Fruit fly (Drosophila melanogaster) whole organism, embryonic: ENCODE measurements around the gene CG15221.

Experiments used
- Ada2b ChIP-seq: fragments of 200-800 bp; sonication (Bioruptor generic); IDR thresholded peaks from 2 replicates; pipeline ENCODE4 v1.3.6; 2022; ENCODE audit warnings: missing biosample characterization, missing genetic modification characterization
- Adf1 ChIP-seq: fragments of 200-800 bp; sonication (Bioruptor generic); IDR thresholded peaks from 2 replicates; pipeline ENCODE4 v1.3.6; 2022; ENCODE audit warnings: missing biosample characterization, missing genetic modification characterization
- Blimp-1 ChIP-seq: fragments of 200-800 bp; sonication (Bioruptor generic); optimal IDR thresholded peaks from 3 replicates; lab custom pipeline; 2018; ENCODE audit warnings: missing biosample characterization, missing genetic modification characterization, mild to moderate bottlenecking, moderate library complexity, missing genetic modification reagents
- CG10147 ChIP-seq: fragments of 200-800 bp; sonication (Bioruptor generic); optimal IDR thresholded peaks from 2 replicates; lab custom pipeline; 2019; ENCODE audit warnings: missing biosample characterization, mild to moderate bottlenecking, missing genetic modification characterization, moderate library complexity
- CG1024 ChIP-seq: fragments of 200-800 bp; sonication (Bioruptor generic); IDR thresholded peaks from 2 replicates; pipeline ENCODE4 v1.3.6; 2022; ENCODE audit warnings: missing biosample characterization, missing genetic modification characterization
- CG10321 ChIP-seq: fragments of 200-800 bp; sonication (Bioruptor generic); IDR thresholded peaks from 2 replicates; pipeline ENCODE4 v1.3.6; 2022; ENCODE audit warnings: missing biosample characterization, missing genetic modification characterization
- CG10462 ChIP-seq: fragments of 200-800 bp; sonication (Bioruptor generic); optimal IDR thresholded peaks from 2 replicates; lab custom pipeline; 2016; ENCODE audit warnings: missing biosample characterization, missing genetic modification characterization
- CG10543 ChIP-seq: fragments of 200-800 bp; sonication (Bioruptor generic); optimal IDR thresholded peaks from 3 replicates; lab custom pipeline; 2017; ENCODE audit warnings: missing biosample characterization, mild to moderate bottlenecking, missing genetic modification characterization, moderate library complexity
- CG11085 ChIP-seq: fragments of 200-800 bp; sonication (Bioruptor generic); IDR thresholded peaks from 2 replicates; pipeline ENCODE4 v1.3.6; 2022; ENCODE audit warnings: missing biosample characterization, missing genetic modification characterization
- CG11723 ChIP-seq: fragments of 200-800 bp; sonication (Bioruptor generic); optimal IDR thresholded peaks from 2 replicates; lab custom pipeline; 2017; ENCODE audit warnings: missing biosample characterization, mild to moderate bottlenecking, missing genetic modification characterization
- CG13296 ChIP-seq: fragments of 200-800 bp; sonication (Bioruptor generic); optimal IDR thresholded peaks from 3 replicates; lab custom pipeline; 2018; ENCODE audit warnings: missing biosample characterization, mild to moderate bottlenecking, missing genetic modification characterization
- CG13775 ChIP-seq: fragments of 200-800 bp; sonication (Bioruptor generic); optimal IDR thresholded peaks from 3 replicates; lab custom pipeline; 2017; ENCODE audit warnings: missing biosample characterization, mild to moderate bottlenecking, missing genetic modification characterization
- CG1603 ChIP-seq: fragments of 200-800 bp; sonication (Bioruptor generic); optimal IDR thresholded peaks from 2 replicates; lab custom pipeline; 2019; ENCODE audit warnings: missing biosample characterization, mild to moderate bottlenecking, missing genetic modification characterization, moderate library complexity
- CG1647 ChIP-seq: fragments of 200-800 bp; sonication (Bioruptor generic); optimal IDR thresholded peaks from 3 replicates; lab custom pipeline; 2016; ENCODE audit warnings: missing biosample characterization, missing genetic modification characterization
- CG16815 ChIP-seq: fragments of 200-800 bp; sonication (Bioruptor generic); optimal IDR thresholded peaks from 3 replicates; lab custom pipeline; 2017; ENCODE audit warnings: missing biosample characterization, mild to moderate bottlenecking, missing genetic modification characterization
- CG17829 ChIP-seq: fragments of 200-800 bp; optimal IDR thresholded peaks from 2 replicates; lab custom pipeline; 2019; ENCODE audit warnings: missing biosample characterization, mild to moderate bottlenecking, missing genetic modification characterization, moderate library complexity
- CG2678 ChIP-seq: fragments of 200-800 bp; sonication (Bioruptor generic); optimal IDR thresholded peaks from 3 replicates; lab custom pipeline; 2019; ENCODE audit warnings: missing biosample characterization, mild to moderate bottlenecking, missing genetic modification characterization, moderate library complexity
- CG2875 ChIP-seq: fragments of 200-800 bp; sonication (Bioruptor generic); optimal IDR thresholded peaks from 2 replicates; lab custom pipeline; 2017; ENCODE audit warnings: missing biosample characterization, mild to moderate bottlenecking, missing genetic modification characterization, missing genetic modification reagents
- CG30020 ChIP-seq: fragments of 200-800 bp; optimal IDR thresholded peaks from 2 replicates; lab custom pipeline; 2019; ENCODE audit warnings: missing biosample characterization, mild to moderate bottlenecking, missing genetic modification characterization, moderate library complexity
- CG30431 ChIP-seq: fragments of 200-800 bp; sonication (Bioruptor generic); optimal IDR thresholded peaks from 2 replicates; lab custom pipeline; 2017; ENCODE audit warnings: missing biosample characterization, missing genetic modification characterization
- CG32532 ChIP-seq: fragments of 200-800 bp; sonication (Bioruptor generic); IDR thresholded peaks from 2 replicates; pipeline ENCODE4 v1.3.6; 2022; ENCODE audit warnings: missing biosample characterization, missing genetic modification characterization
- CG33557 ChIP-seq: fragments of 200-800 bp; sonication (Bioruptor generic); optimal IDR thresholded peaks from 2 replicates; lab custom pipeline; 2019; ENCODE audit warnings: missing biosample characterization, mild to moderate bottlenecking, missing genetic modification characterization, moderate library complexity
- CG34422 ChIP-seq: fragments of 200-800 bp; sonication (Bioruptor generic); IDR thresholded peaks from 3 replicates; pipeline ENCODE4 v1.3.6; 2022; ENCODE audit warnings: missing biosample characterization, missing genetic modification characterization
- CG4424 ChIP-seq: fragments of 200-800 bp; sonication (Bioruptor generic); optimal IDR thresholded peaks from 3 replicates; lab custom pipeline; 2016; ENCODE audit warnings: missing biosample characterization, missing genetic modification characterization
- CG9727 ChIP-seq: fragments of 200-800 bp; sonication (Bioruptor generic); optimal IDR thresholded peaks from 3 replicates; lab custom pipeline; 2017; ENCODE audit warnings: missing biosample characterization, mild to moderate bottlenecking, missing genetic modification characterization
- Doc2 ChIP-seq: fragments of 200-800 bp; sonication (Bioruptor generic); IDR thresholded peaks from 2 replicates; pipeline ENCODE4 v1.3.6; 2022; ENCODE audit warnings: missing biosample characterization, missing genetic modification characterization
- HLH3B ChIP-seq: fragments of 200-800 bp; sonication (Bioruptor generic); IDR thresholded peaks from 2 replicates; pipeline ENCODE4 v1.3.6; 2022; ENCODE audit warnings: missing biosample characterization, missing genetic modification characterization
- Hmr ChIP-seq: fragments of 200-800 bp; sonication (Bioruptor generic); optimal IDR thresholded peaks from 3 replicates; lab custom pipeline; 2017; ENCODE audit warnings: mild to moderate bottlenecking, missing biosample characterization, missing genetic modification reagents, missing genetic modification characterization
- Hsf ChIP-seq: fragments of 200-800 bp; sonication (Bioruptor generic); optimal IDR thresholded peaks from 3 replicates; lab custom pipeline; 2016; ENCODE audit warnings: missing biosample characterization, missing genetic modification characterization
- Max ChIP-seq: fragments of 200-800 bp; sonication (Bioruptor generic); optimal IDR thresholded peaks from 2 replicates; lab custom pipeline; 2016; ENCODE audit warnings: missing biosample characterization, mild to moderate bottlenecking, missing genetic modification characterization
- Meics ChIP-seq: fragments of 200-800 bp; sonication (Bioruptor generic); optimal IDR thresholded peaks from 2 replicates; lab custom pipeline; 2017; ENCODE audit warnings: missing biosample characterization, mild to moderate bottlenecking, missing genetic modification characterization
- NC2β ChIP-seq: fragments of 200-800 bp; sonication (Bioruptor generic); optimal IDR thresholded peaks from 2 replicates; lab custom pipeline; 2016; ENCODE audit warnings: missing biosample characterization, missing genetic modification characterization
- NFAT ChIP-seq: fragments of 200-800 bp; sonication (Bioruptor generic); IDR thresholded peaks from 2 replicates; pipeline ENCODE4 v1.3.6; 2022; ENCODE audit warnings: missing biosample characterization, missing genetic modification characterization
- Usf ChIP-seq: fragments of 200-800 bp; sonication (Bioruptor generic); optimal IDR thresholded peaks from 2 replicates; lab custom pipeline; 2017; ENCODE audit warnings: missing genotype, missing biosample characterization, missing genetic modification characterization
- Xbp1 ChIP-seq: fragments of 200-800 bp; sonication (Bioruptor generic); optimal IDR thresholded peaks from 3 replicates; lab custom pipeline; 2016; ENCODE audit warnings: missing biosample characterization, mild to moderate bottlenecking, missing genetic modification characterization
- ara ChIP-seq: fragments of 200-800 bp; sonication (Bioruptor generic); IDR thresholded peaks from 2 replicates; pipeline ENCODE4 v1.3.6; 2022; ENCODE audit warnings: missing biosample characterization, missing genetic modification characterization
- ase ChIP-seq: fragments of 200-800 bp; sonication (Bioruptor generic); IDR thresholded peaks from 3 replicates; pipeline ENCODE4 v1.3.6; 2022; ENCODE audit warnings: missing biosample characterization, missing genetic modification characterization
- br ChIP-seq: fragments of >200 bp; optimal IDR thresholded peaks from 2 replicates; lab custom pipeline; 2017
- chif ChIP-seq, 2 experiments: fragments of 200-800 bp; sonication (Bioruptor generic); optimal IDR thresholded peaks; 3 replicates each; lab custom pipeline; 2016; ENCODE audit warnings: missing biosample characterization in 2 of 2, missing genetic modification characterization in 2 of 2
- ftz-f1 ChIP-seq: fragments of 200-800 bp; sonication (Bioruptor generic); optimal IDR thresholded peaks from 2 replicates; lab custom pipeline; 2016; ENCODE audit warnings: missing biosample characterization, missing genetic modification characterization
- jumu ChIP-seq: fragments of 200-800 bp; sonication (Bioruptor generic); optimal IDR thresholded peaks from 3 replicates; lab custom pipeline; 2016; ENCODE audit warnings: missing biosample characterization, missing genetic modification characterization
- lov ChIP-seq, 2 experiments: fragments of 200-800 bp in 1 of 2; fragments of >200 bp in 1 of 2; sonication (Bioruptor generic) in 1 of 2; IDR thresholded peaks in 1 of 2; optimal IDR thresholded peaks in 1 of 2; 2 replicates in 1 of 2; 3 replicates in 1 of 2; pipeline versions ENCODE4 v1.3.6 to Lab custom; 2017 to 2022; ENCODE audit warnings: missing biosample characterization in 1 of 2, missing genetic modification characterization in 1 of 2
- nmo ChIP-seq: fragments of 200-800 bp; sonication (Bioruptor generic); optimal IDR thresholded peaks from 2 replicates; lab custom pipeline; 2018; ENCODE audit warnings: missing biosample characterization, mild to moderate bottlenecking, missing genetic modification characterization, moderate library complexity
- otp ChIP-seq: fragments of 200-800 bp; sonication (Bioruptor generic); IDR thresholded peaks from 3 replicates; pipeline ENCODE4, ENCODE4 v1.3.6; 2022; ENCODE audit warnings: missing biosample characterization, missing genetic modification characterization
- peb ChIP-seq: fragments of 200-800 bp; sonication (Bioruptor generic); IDR thresholded peaks from 2 replicates; pipeline ENCODE4 v1.3.6; 2022; ENCODE audit warnings: missing biosample characterization, missing genetic modification characterization
- sim ChIP-seq: fragments of 200-800 bp; sonication (Bioruptor generic); IDR thresholded peaks from 2 replicates; pipeline ENCODE4 v1.3.6; 2022; ENCODE audit warnings: missing biosample characterization, missing genetic modification characterization
- tin ChIP-seq: fragments of 200-800 bp; sonication (Bioruptor generic); optimal IDR thresholded peaks from 3 replicates; lab custom pipeline; 2016; ENCODE audit warnings: missing biosample characterization, missing genetic modification characterization
- toy ChIP-seq: fragments of 200-800 bp; sonication (Bioruptor generic); IDR thresholded peaks from 2 replicates; pipeline ENCODE4 v1.3.6; 2022; ENCODE audit warnings: missing biosample characterization, missing genetic modification characterization
- usp ChIP-seq: fragments of >200 bp; optimal IDR thresholded peaks from 2 replicates; lab custom pipeline; 2017; ENCODE audit warnings: missing biosample characterization, missing genetic modification characterization
- zen ChIP-seq: fragments of 200-800 bp; sonication (Bioruptor generic); optimal IDR thresholded peaks from 3 replicates; lab custom pipeline; 2018; ENCODE audit warnings: missing biosample characterization, mild to moderate bottlenecking, missing genetic modification characterization, moderate library complexity
- zen2 ChIP-seq: fragments of 200-800 bp; sonication (Bioruptor generic); IDR thresholded peaks from 3 replicates; pipeline ENCODE4 v1.3.6; 2022; ENCODE audit warnings: missing biosample characterization, missing genetic modification characterization; ENCODE audit not compliant: partially characterized antibody

Gene CG15221

dm6 chrX:11716731-11717326 is 7.2 kb upstream of the CG15221 start, which contains the start of gene prtp (continued):
- no peak for TF ChIP-seq chif (GFP tag; optimal IDR thresholded peaks at IDR 0.05; lab: Kevin White, UChicago)
- TF ChIP-seq Hmr = peak; percentile 14
- no peak for TF ChIP-seq Hsf
- TF ChIP-seq sim = no peak
- no peak for TF ChIP-seq CG30431 (GFP tag; lab: Kevin White, UChicago)
- TF ChIP-seq CG33557 (GFP tag; lab: Kevin White, UChicago) = no peak
- peak; percentile 7 for TF ChIP-seq Blimp-1 (GFP tag; lab: Kevin White, UChicago)
- no peak for TF ChIP-seq zen (tag; lab: Kevin White, UChicago)
- TF ChIP-seq NC2β (GFP tag; lab: Kevin White, UChicago) = no peak
- no peak for TF ChIP-seq br
- 0 out of 2 replicates have a peak, but pooled peaks have one; percentile 6 for TF ChIP-seq HLH3B
- TF ChIP-seq CG13296 = no peak
- TF ChIP-seq nmo = peak; percentile 24
- no peak for TF ChIP-seq Ada2b (GFP tag; lab: Robert Waterston, UW)
- TF ChIP-seq Max (GFP tag; lab: Kevin White, UChicago) = peak; percentile 20
- TF ChIP-seq CG2678 (tag; lab: Kevin White, UChicago) = no peak
- TF ChIP-seq CG10147 (GFP tag; lab: Kevin White, UChicago) = no peak
- TF ChIP-seq otp = no peak
- TF ChIP-seq peb (GFP tag; lab: Robert Waterston, UW) = no peak
- TF ChIP-seq CG11085 (GFP tag; lab: Robert Waterston, UW) = no peak
- TF ChIP-seq Meics = no peak
- no peak for TF ChIP-seq CG17829 (tag; lab: Kevin White, UChicago)
- TF ChIP-seq CG32532 (GFP tag; lab: Robert Waterston, UW) = no peak; the same call in none of the 2 replicates
- no peak for TF ChIP-seq CG34422 (GFP tag; lab: Robert Waterston, UW)
- TF ChIP-seq Xbp1 (GFP tag; lab: Kevin White, UChicago) = peak; percentile 11
- no peak for TF ChIP-seq jumu (GFP tag; lab: Kevin White, UChicago)
- TF ChIP-seq CG11723 (GFP tag; lab: Kevin White, UChicago) = no peak
- TF ChIP-seq Doc2 (GFP tag; lab: Robert Waterston, UW) = no peak
- no peak for TF ChIP-seq CG30020 (tag; lab: Kevin White, UChicago)
- no peak for TF ChIP-seq CG13775 (GFP tag; lab: Kevin White, UChicago)
- TF ChIP-seq lov (optimal IDR thresholded peaks at IDR 0.05; lab: Kevin White, UChicago) = no peak
- TF ChIP-seq lov (GFP tag; IDR thresholded peaks at IDR 0.05; lab: Robert Waterston, UW) = no peak
- TF ChIP-seq CG9727 (GFP tag; lab: Kevin White, UChicago) = no peak
- TF ChIP-seq tin = no peak
- no peak for TF ChIP-seq ase (GFP tag; lab: Robert Waterston, UW)
- TF ChIP-seq CG2875 (GFP tag; lab: Kevin White, UChicago) = no peak
- no peak for TF ChIP-seq Usf (GFP tag; lab: Kevin White, UChicago)
- TF ChIP-seq zen2 (GFP tag; lab: Robert Waterston, UW) = no peak
- TF ChIP-seq CG16815 (GFP tag; lab: Kevin White, UChicago) = no peak
- no peak for TF ChIP-seq usp (GFP tag; lab: Kevin White, UChicago)
- no peak for TF ChIP-seq ftz-f1 (GFP tag; lab: Kevin White, UChicago)
- TF ChIP-seq CG1603 = peak; percentile 4
- TF ChIP-seq CG1647 (GFP tag; lab: Kevin White, UChicago) = no peak
- no peak for TF ChIP-seq NFAT (GFP tag; lab: Robert Waterston, UW)
- no peak for TF ChIP-seq CG10321 (GFP tag; lab: Robert Waterston, UW)
- TF ChIP-seq CG4424 (GFP tag; lab: Kevin White, UChicago) = no peak
- TF ChIP-seq ara (GFP tag; lab: Robert Waterston, UW) = no peak
- TF ChIP-seq CG10462 (GFP tag; lab: Kevin White, UChicago) = no peak
- TF ChIP-seq Adf1 (GFP tag; lab: Robert Waterston, UW) = no peak
- no peak for TF ChIP-seq CG10543 (GFP tag; lab: Kevin White, UChicago)
- TF ChIP-seq CG1024 = no peak
- TF ChIP-seq toy (GFP tag; lab: Robert Waterston, UW) = no peak
